Fruit fly (Drosophila melanogaster): ENCODE results near the gene JMJD6.

The JMJD6 gene

DNA sequence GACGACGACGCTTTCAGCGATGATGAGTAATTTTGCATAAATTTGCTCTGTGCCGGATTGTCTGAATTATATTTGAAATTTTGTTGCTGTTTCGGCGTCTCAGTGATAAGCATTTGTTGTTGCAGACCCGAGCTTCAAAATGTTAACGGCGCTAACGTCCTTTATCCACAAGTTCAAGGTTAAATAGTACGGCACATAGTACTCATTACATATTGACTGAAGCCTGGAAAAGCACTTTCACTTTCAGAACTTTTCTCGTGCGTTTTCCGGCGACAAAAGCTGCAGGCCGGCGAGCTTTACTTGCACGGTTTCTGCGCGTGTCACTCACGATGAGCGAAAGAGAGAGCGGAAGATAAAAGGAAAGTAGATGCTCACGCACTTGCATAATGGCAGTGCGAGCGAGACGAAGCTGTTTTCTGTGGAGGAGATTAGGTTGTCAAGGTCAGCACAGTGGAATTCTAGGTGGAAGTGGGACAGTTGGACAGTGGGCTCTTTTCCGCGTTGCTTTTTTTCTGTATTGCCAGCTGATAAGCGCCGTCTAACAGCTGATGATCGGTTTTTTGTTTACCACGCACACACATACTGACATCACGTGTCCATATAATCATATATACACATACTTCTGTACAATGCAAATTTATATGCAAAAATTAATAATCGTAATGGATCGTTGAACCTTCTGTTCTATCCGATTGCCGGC is 6.1 kb upstream of the JMJD6 start (continued):
- TF ChIP-seq CG10321 (GFP tag; IDR thresholded peaks at IDR 0.05) (peak; percentile 93), CG14965 (GFP tag; optimal IDR thresholded peaks at IDR 0.05; ENCODE audit: borderline replicate concordance) (no peak), CG4424 (GFP tag; optimal IDR thresholded peaks at IDR 0.05) (no peak), CG4360 (GFP tag; IDR thresholded peaks at IDR 0.05) (0 out of 2 replicates have a peak, but pooled peaks have one; percentile 9), CG14441 (GFP tag; IDR thresholded peaks at IDR 0.05) (no peak), CkIIα-i1 (GFP tag; IDR thresholded peaks at IDR 0.05) (no peak), chinmo (GFP tag; IDR thresholded peaks at IDR 0.05; ENCODE audit: partially characterized antibody) (0 out of 4 replicates have a peak, but pooled peaks have one; percentile 42), CG17912 (GFP tag; optimal IDR thresholded peaks at IDR 0.05) (peak; percentile 6), ara (GFP tag; IDR thresholded peaks at IDR 0.05) (peak; percentile 10; the same call in 1 of the 2 replicates), NFAT (GFP tag; IDR thresholded peaks at IDR 0.05) (peak; percentile 24; the same call in 1 of the 2 replicates), onecut (GFP tag; IDR thresholded peaks at IDR 0.05) (no peak), Doc3 (GFP tag; IDR thresholded peaks at IDR 0.05; ENCODE audit: partially characterized antibody) (peak; percentile 40; the same call in 1 of the 3 replicates), sd (tag; optimal IDR thresholded peaks at IDR 0.05) (peak; percentile 83), CG11560 (tag; IDR thresholded peaks at IDR 0.05) (no peak), CG13775 (GFP tag; optimal IDR thresholded peaks at IDR 0.05) (no peak), tna (GFP tag; IDR thresholded peaks at IDR 0.05; ENCODE audit: partially characterized antibody) (peak; percentile 65; the same call in 1 of the 2 replicates), Dp (GFP tag; optimal IDR thresholded peaks at IDR 0.05) (no peak), ERR (GFP tag; optimal IDR thresholded peaks at IDR 0.05) (peak; percentile 93), Nf-YC (tag; optimal IDR thresholded peaks at IDR 0.05) (peak; percentile 9), Ptx1 (GFP tag; IDR thresholded peaks at IDR 0.05) (peak; percentile 5; the same call in 1 of the 2 replicates), vnd (GFP tag; IDR thresholded peaks at IDR 0.05; ENCODE audit: partially characterized antibody) (peak; percentile 60), CG12071 (GFP tag; optimal IDR thresholded peaks at IDR 0.05) (peak; percentile 8), cwo (GFP tag; optimal IDR thresholded peaks at IDR 0.05) (peak; percentile 74), da (GFP tag; optimal IDR thresholded peaks at IDR 0.05) (no peak), ftz-f1 (GFP tag; optimal IDR thresholded peaks at IDR 0.05) (peak; percentile 99), CG4730 (GFP tag; IDR thresholded peaks at IDR 0.05) (0 out of 2 replicates have a peak, but pooled peaks have one; percentile 15), hb (GFP tag; IDR thresholded peaks at IDR 0.05; ENCODE audit: partially characterized antibody) (peak; percentile 66; the same call in 1 of the 3 replicates), Blimp-1 (GFP tag; optimal IDR thresholded peaks at IDR 0.05) (peak; percentile 96), otp (GFP tag; IDR thresholded peaks at IDR 0.05) (no peak), nerfin-1 (tag; optimal IDR thresholded peaks at IDR 0.05) (peak; percentile 60), CG8478 (optimal IDR thresholded peaks at IDR 0.05) (peak; percentile 82), grn (GFP tag; optimal IDR thresholded peaks at IDR 0.05) (peak; percentile 42), CG11247 (GFP tag; IDR thresholded peaks at IDR 0.05) (no peak), CG17328 (GFP tag; IDR thresholded peaks at IDR 0.05) (no peak), sqz (GFP tag; optimal IDR thresholded peaks at IDR 0.05) (no peak), CG13424 (tag; optimal IDR thresholded peaks at IDR 0.05) (no peak), CG31441 (GFP tag; IDR thresholded peaks at IDR 0.05) (peak; percentile 35), knrl (GFP tag; IDR thresholded peaks at IDR 0.05; ENCODE audit: partially characterized antibody) (peak; percentile 63; the same call in 2 of the 3 replicates), crp (GFP tag; optimal IDR thresholded peaks at IDR 0.05) (peak in 1 of 2 experiments; percentile 73), Atf3 (GFP tag; optimal IDR thresholded peaks at IDR 0.05) (no peak), so (GFP tag; IDR thresholded peaks at IDR 0.05) (peak; percentile 32; the same call in 1 of the 3 replicates), CG16863 (GFP tag; optimal IDR thresholded peaks at IDR 0.05) (no peak), Lim3 (GFP tag; IDR thresholded peaks at IDR 0.05) (no peak), amos (GFP tag; IDR thresholded peaks at IDR 0.05; ENCODE audit: partially characterized antibody) (peak; percentile 38; the same call in 1 of the 2 replicates), zen2 (GFP tag; IDR thresholded peaks at IDR 0.05; ENCODE audit: partially characterized antibody) (0 out of 3 replicates have a peak, but pooled peaks have one; percentile 42), CG13287 (GFP tag; IDR thresholded peaks at IDR 0.05; ENCODE audit: partially characterized antibody) (peak; percentile 69), bbx (GFP tag; IDR thresholded peaks at IDR 0.05; ENCODE audit: partially characterized antibody) (peak; percentile 59; the same call in 1 of the 2 replicates), CG18476 (GFP tag; optimal IDR thresholded peaks at IDR 0.05) (no peak)

All from whole organism, embryonic.